Worm (Caenorhabditis elegans): ENCODE data around the gene K04C1.5.

Gene K04C1.5

DNA sequence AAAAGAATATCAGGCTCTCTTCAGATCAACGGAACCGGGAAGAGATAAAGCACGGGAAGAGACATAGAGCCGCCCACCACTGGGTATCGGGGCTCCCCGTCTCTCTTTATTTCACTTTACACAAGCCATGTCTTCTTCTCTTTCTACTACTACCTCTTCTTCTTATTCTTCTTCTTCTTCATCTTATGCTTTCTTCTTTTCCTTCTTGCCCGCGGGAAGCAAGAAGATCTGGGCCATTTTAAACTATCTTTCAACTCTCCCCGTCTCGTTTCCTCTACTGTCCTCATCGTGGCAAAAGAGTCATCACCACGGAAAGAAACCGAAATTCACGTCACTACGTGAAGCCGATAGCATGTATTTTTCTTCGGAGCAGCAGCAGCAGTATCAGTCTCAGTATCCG lies 44.8 kb downstream of the K04C1.5 start:
- TF ChIP-seq W03F9.2 (tag; optimal IDR thresholded peaks at IDR 0.05) (no peak), dao-5 (tag; optimal IDR thresholded peaks at IDR 0.05) (no peak), him-1 (tag; optimal IDR thresholded peaks at IDR 0.05) (no peak)

DNA sequence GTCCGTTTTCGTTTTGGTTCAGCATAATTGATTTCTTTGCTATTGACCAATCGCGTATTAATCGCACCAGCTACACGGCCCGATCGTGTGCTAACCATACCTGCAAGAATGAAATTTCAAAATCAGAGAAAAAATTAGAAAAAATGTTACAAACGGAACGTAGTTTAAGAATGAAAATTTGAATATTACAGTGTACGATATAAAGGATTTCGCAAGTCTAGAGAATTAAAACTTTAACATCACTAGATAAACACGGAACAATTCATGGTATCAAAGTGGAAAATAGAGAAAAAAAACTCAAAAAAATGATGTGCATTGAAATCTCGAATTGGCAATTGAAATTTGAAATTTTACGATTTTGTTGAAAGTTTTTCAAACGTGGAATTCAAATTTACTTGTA lies 48.7 kb downstream of the K04C1.5 start, which contains the start of gene madd-3:
Gene madd-3, minus strand, starts transcription at position 101 of the 400 bp plus-strand sequence.
- TF ChIP-seq W03F9.2 (tag; optimal IDR thresholded peaks at IDR 0.05): no peak
- TF ChIP-seq dao-5 (tag; optimal IDR thresholded peaks at IDR 0.05): no peak

DNA sequence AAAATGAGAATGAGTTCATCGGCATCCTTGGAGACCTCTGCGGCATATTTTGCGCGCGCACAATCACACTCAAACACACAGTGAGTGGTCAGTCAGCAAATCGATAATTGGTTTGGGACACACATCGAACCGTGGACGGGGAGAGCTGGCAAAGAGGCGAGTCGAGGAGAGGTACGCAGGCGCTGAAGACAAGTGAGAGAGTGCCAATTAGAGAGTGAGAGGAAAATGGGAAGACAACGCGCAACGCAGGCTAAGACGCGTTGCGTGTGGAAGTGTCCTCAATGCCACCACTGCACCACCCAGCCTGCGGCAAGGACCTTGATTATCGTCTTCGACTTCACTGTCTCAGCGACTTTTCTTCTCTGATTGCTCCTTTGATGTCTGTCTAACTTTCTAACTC lies 49.4 kb downstream of the K04C1.5 start:
- TF ChIP-seq dao-5 (tag; optimal IDR thresholded peaks at IDR 0.05): no peak
- peak; percentile 48 for TF ChIP-seq him-1 (tag; optimal IDR thresholded peaks at IDR 0.05)
- no peak for TF ChIP-seq W03F9.2 (tag; optimal IDR thresholded peaks at IDR 0.05)

Data from whole organism, L4/young adult.